Fruit fly (Drosophila melanogaster) whole organism, embryonic: Measurements from ENCODE around the gene CG10738.

ENCODE experiments used
- BEAF-32 ChIP-seq: fragments of 200-800 bp; sonication (Bioruptor generic); optimal IDR thresholded peaks from 3 replicates; lab custom pipeline; 2017; ENCODE audit warnings: missing biosample characterization, missing genetic modification characterization, mild to moderate bottlenecking, moderate library complexity, missing genetic modification reagents
- Blimp-1 ChIP-seq: fragments of 200-800 bp; sonication (Bioruptor generic); optimal IDR thresholded peaks from 3 replicates; lab custom pipeline; 2018; ENCODE audit warnings: missing biosample characterization, missing genetic modification characterization, mild to moderate bottlenecking, moderate library complexity, missing genetic modification reagents
- CG10321 ChIP-seq: fragments of 200-800 bp; sonication (Bioruptor generic); IDR thresholded peaks from 2 replicates; pipeline ENCODE4 v1.3.6; 2022; ENCODE audit warnings: missing biosample characterization, missing genetic modification characterization
- CG11560 ChIP-seq: fragments of 200-800 bp; sonication (Bioruptor generic); IDR thresholded peaks from 3 replicates; pipeline ENCODE4 v1.3.6; 2022; ENCODE audit warnings: missing biosample characterization, missing genetic modification characterization
- CG12659 ChIP-seq: fragments of 200-800 bp; sonication (Bioruptor generic); optimal IDR thresholded peaks from 3 replicates; lab custom pipeline; 2017; ENCODE audit warnings: mild to moderate bottlenecking, missing biosample characterization, missing genetic modification reagents, missing genetic modification characterization
- CG14050 ChIP-seq: fragments of 200-800 bp; sonication (Bioruptor generic); IDR thresholded peaks from 3 replicates; pipeline ENCODE4 v1.3.6; 2022; ENCODE audit warnings: missing biosample characterization, missing genetic modification characterization
- CG15696 ChIP-seq: fragments of 200-800 bp; sonication (Bioruptor generic); optimal IDR thresholded peaks from 2 replicates; lab custom pipeline; 2019; ENCODE audit warnings: missing biosample characterization, mild to moderate bottlenecking, missing genetic modification characterization, moderate library complexity
- CG16779 ChIP-seq: fragments of 200-800 bp; sonication (Bioruptor generic); IDR thresholded peaks from 2 replicates; pipeline ENCODE4 v1.3.6; 2022; ENCODE audit warnings: missing biosample characterization, missing genetic modification characterization
- CG16813 ChIP-seq: fragments of 200-800 bp; sonication (Bioruptor generic); IDR thresholded peaks from 3 replicates; pipeline ENCODE4 v1.3.6; 2022; ENCODE audit warnings: missing biosample characterization, missing genetic modification characterization; ENCODE audit not compliant: partially characterized antibody
- CG17361 ChIP-seq: fragments of 200-800 bp; sonication (Bioruptor generic); IDR thresholded peaks from 3 replicates; pipeline ENCODE4 v1.3.6; 2022; ENCODE audit warnings: missing biosample characterization, missing genetic modification characterization
- CG17912 ChIP-seq: fragments of 200-800 bp; sonication (Bioruptor generic); optimal IDR thresholded peaks from 2 replicates; lab custom pipeline; 2018; ENCODE audit warnings: missing biosample characterization, mild to moderate bottlenecking, missing genetic modification characterization
- CG18476 ChIP-seq: fragments of 200-800 bp; sonication (Bioruptor generic); optimal IDR thresholded peaks from 2 replicates; lab custom pipeline; 2016; ENCODE audit warnings: missing biosample characterization, mild to moderate bottlenecking, missing genetic modification characterization
- CG18599 ChIP-seq: fragments of 200-800 bp; sonication (Bioruptor generic); optimal IDR thresholded peaks from 3 replicates; lab custom pipeline; 2017; ENCODE audit warnings: missing biosample characterization, missing genetic modification characterization, mild to moderate bottlenecking, moderate library complexity, missing genetic modification reagents
- CG2116 ChIP-seq: fragments of 200-800 bp; sonication (Bioruptor generic); optimal IDR thresholded peaks from 3 replicates; lab custom pipeline; 2018; ENCODE audit warnings: missing biosample characterization, mild to moderate bottlenecking, missing genetic modification characterization
- CG4282 ChIP-seq: fragments of 200-800 bp; sonication (Bioruptor generic); optimal IDR thresholded peaks from 2 replicates; lab custom pipeline; 2016; ENCODE audit warnings: missing biosample characterization, missing genetic modification characterization
- CG9215 ChIP-seq: fragments of 200-800 bp; sonication (Bioruptor generic); IDR thresholded peaks from 2 replicates; pipeline ENCODE4 v1.3.6; 2022; ENCODE audit warnings: missing biosample characterization, missing genetic modification characterization
- CG9932 ChIP-seq: fragments of 200-800 bp; sonication (Bioruptor generic); IDR thresholded peaks from 2 replicates; pipeline ENCODE4 v1.3.6; 2022; ENCODE audit warnings: missing biosample characterization, missing genetic modification characterization
- CHES-1-like ChIP-seq: fragments of 200-800 bp; sonication (Bioruptor generic); optimal IDR thresholded peaks from 2 replicates; lab custom pipeline; 2016; ENCODE audit warnings: missing biosample characterization, missing genetic modification characterization
- Dbx ChIP-seq: fragments of 200-800 bp; sonication (Bioruptor generic); IDR thresholded peaks from 3 replicates; pipeline ENCODE4 v1.3.6; 2022; ENCODE audit warnings: missing biosample characterization, missing genetic modification characterization
- E2f2 ChIP-seq: fragments of 200-800 bp; sonication (Bioruptor generic); IDR thresholded peaks from 2 replicates; pipeline ENCODE4 v1.3.6; 2022; ENCODE audit warnings: missing biosample characterization, missing genetic modification characterization
- Ets97D ChIP-seq: fragments of 200-800 bp; sonication (Bioruptor generic); optimal IDR thresholded peaks from 3 replicates; lab custom pipeline; 2016; ENCODE audit warnings: missing biosample characterization, missing genetic modification characterization
- GATAe ChIP-seq: fragments of 200-800 bp; sonication (Bioruptor generic); conservative IDR thresholded peaks from 2 replicates; pipeline ENCODE4 v1.3.6; 2022; ENCODE audit warnings: missing biosample characterization, missing genetic modification characterization
- Hsf ChIP-seq: fragments of 200-800 bp; sonication (Bioruptor generic); optimal IDR thresholded peaks from 3 replicates; lab custom pipeline; 2016; ENCODE audit warnings: missing biosample characterization, missing genetic modification characterization
- MESR4 ChIP-seq: fragments of 200-800 bp; sonication (Bioruptor generic); optimal IDR thresholded peaks from 2 replicates; lab custom pipeline; 2018; ENCODE audit warnings: missing biosample characterization, mild to moderate bottlenecking, missing genetic modification characterization, moderate library complexity
- NK7.1 ChIP-seq: fragments of 200-800 bp; sonication (Bioruptor generic); optimal IDR thresholded peaks from 3 replicates; lab custom pipeline; 2016; ENCODE audit warnings: missing biosample characterization, missing genetic modification characterization
- NfI ChIP-seq: fragments of 200-800 bp; sonication (Bioruptor generic); optimal IDR thresholded peaks from 3 replicates; lab custom pipeline; 2018; ENCODE audit warnings: missing biosample characterization, mild to moderate bottlenecking, missing genetic modification characterization, moderate library complexity
- Opbp ChIP-seq: fragments of 200-800 bp; sonication (Bioruptor generic); IDR thresholded peaks from 3 replicates; pipeline ENCODE4 v1.3.6; 2022; ENCODE audit warnings: missing biosample characterization, missing genetic modification characterization; ENCODE audit not compliant: partially characterized antibody
- Pdp1 ChIP-seq, 2 experiments: fragments of 200-800 bp; sonication (Bioruptor generic); optimal IDR thresholded peaks; 3 replicates each; lab custom pipeline; 2016; ENCODE audit warnings: missing biosample characterization in 2 of 2, missing genetic modification characterization in 2 of 2, mild to moderate bottlenecking in 1 of 2, moderate library complexity in 1 of 2
- Taf1 ChIP-seq: fragments of 200-800 bp; sonication (Bioruptor generic); IDR thresholded peaks from 2 replicates; pipeline ENCODE4 v1.3.6; 2022; ENCODE audit warnings: missing biosample characterization, missing genetic modification characterization
- bigmax ChIP-seq: fragments of 200-800 bp; sonication (Bioruptor generic); optimal IDR thresholded peaks from 2 replicates; lab custom pipeline; 2018; ENCODE audit warnings: missing biosample characterization, mild to moderate bottlenecking, missing genetic modification characterization
- cato ChIP-seq: fragments of 200-800 bp; sonication (Bioruptor generic); optimal IDR thresholded peaks from 2 replicates; lab custom pipeline; 2016; ENCODE audit warnings: missing biosample characterization, missing genetic modification characterization, borderline replicate concordance
- chn ChIP-seq: fragments of 200-800 bp; sonication (Bioruptor generic); optimal IDR thresholded peaks from 2 replicates; lab custom pipeline; 2016; ENCODE audit warnings: missing biosample characterization, missing genetic modification characterization
- emc ChIP-seq: fragments of 200-800 bp; sonication (Bioruptor generic); optimal IDR thresholded peaks from 2 replicates; lab custom pipeline; 2016; ENCODE audit warnings: missing biosample characterization, missing genetic modification characterization
- esg ChIP-seq: fragments of 200-800 bp; sonication (Bioruptor generic); conservative IDR thresholded peaks from 2 replicates; pipeline ENCODE4 v1.3.6; 2022; ENCODE audit warnings: missing biosample characterization, missing genetic modification characterization
- gcm2 ChIP-seq: fragments of 200-800 bp; sonication (Bioruptor generic); optimal IDR thresholded peaks from 2 replicates; lab custom pipeline; 2016; ENCODE audit warnings: missing biosample characterization, missing genetic modification characterization
- h ChIP-seq: fragments of >200 bp; optimal IDR thresholded peaks from 2 replicates; lab custom pipeline; 2017
- hb ChIP-seq: fragments of 200-800 bp; sonication (Bioruptor generic); IDR thresholded peaks from 3 replicates; pipeline ENCODE4 v1.3.6; 2022; ENCODE audit warnings: missing biosample characterization, missing genetic modification characterization; ENCODE audit not compliant: partially characterized antibody
- jigr1 ChIP-seq: fragments of 200-800 bp; sonication (Bioruptor generic); IDR thresholded peaks from 3 replicates; pipeline ENCODE4 v1.3.6; 2022; ENCODE audit warnings: missing biosample characterization, missing genetic modification characterization
- lbe ChIP-seq: fragments of 200-800 bp; sonication (Bioruptor generic); optimal IDR thresholded peaks from 2 replicates; lab custom pipeline; 2016; ENCODE audit warnings: missing biosample characterization, mild to moderate bottlenecking, missing genetic modification characterization
- luna ChIP-seq: fragments of 200-800 bp; sonication (Bioruptor generic); optimal IDR thresholded peaks from 2 replicates; lab custom pipeline; 2016; ENCODE audit warnings: missing biosample characterization, missing genetic modification characterization
- pzg ChIP-seq: fragments of 200-800 bp; sonication (Bioruptor generic); optimal IDR thresholded peaks from 3 replicates; lab custom pipeline; 2018; ENCODE audit warnings: missing biosample characterization, mild to moderate bottlenecking, missing genetic modification characterization, moderate library complexity
- repo ChIP-seq: fragments of 200-800 bp; sonication (Bioruptor generic); optimal IDR thresholded peaks from 2 replicates; lab custom pipeline; 2016; ENCODE audit warnings: missing biosample characterization, missing genetic modification characterization
- ro ChIP-seq: fragments of 200-800 bp; sonication (Bioruptor generic); IDR thresholded peaks from 2 replicates; pipeline ENCODE4 v1.3.6; 2022; ENCODE audit warnings: missing biosample characterization, missing genetic modification characterization
- sc ChIP-seq, 3 experiments: fragments of >200 bp in 2 of 3; fragments of 200-800 bp in 1 of 3; sonication (Bioruptor generic) in 1 of 3; optimal IDR thresholded peaks; 2 replicates in 2 of 3; 3 replicates in 1 of 3; lab custom pipeline; 2017; ENCODE audit warnings: mild to moderate bottlenecking in 1 of 3, missing biosample characterization in 1 of 3, missing genetic modification characterization in 1 of 3, missing genetic modification reagents in 1 of 3
- seq ChIP-seq: fragments of 200-800 bp; sonication (Bioruptor generic); IDR thresholded peaks from 2 replicates; pipeline ENCODE4 v1.3.6; 2022; ENCODE audit warnings: missing biosample characterization, missing genetic modification characterization
- slp2 ChIP-seq: fragments of 200-800 bp; sonication (Bioruptor generic); optimal IDR thresholded peaks from 2 replicates; lab custom pipeline; 2016; ENCODE audit warnings: missing biosample characterization, missing genetic modification characterization
- sob ChIP-seq: fragments of 200-800 bp; sonication (Bioruptor generic); IDR thresholded peaks from 2 replicates; pipeline ENCODE4 v1.3.6; 2022; ENCODE audit warnings: missing biosample characterization, missing genetic modification characterization
- toy ChIP-seq: fragments of 200-800 bp; sonication (Bioruptor generic); IDR thresholded peaks from 2 replicates; pipeline ENCODE4 v1.3.6; 2022; ENCODE audit warnings: missing biosample characterization, missing genetic modification characterization
- ttk ChIP-seq: fragments of 200-800 bp; sonication (Bioruptor generic); IDR thresholded peaks from 2 replicates; pipeline ENCODE4 v2.1.2; 2022; ENCODE audit warnings: missing biosample characterization, missing genetic modification characterization

The CG10738 gene

DNA sequence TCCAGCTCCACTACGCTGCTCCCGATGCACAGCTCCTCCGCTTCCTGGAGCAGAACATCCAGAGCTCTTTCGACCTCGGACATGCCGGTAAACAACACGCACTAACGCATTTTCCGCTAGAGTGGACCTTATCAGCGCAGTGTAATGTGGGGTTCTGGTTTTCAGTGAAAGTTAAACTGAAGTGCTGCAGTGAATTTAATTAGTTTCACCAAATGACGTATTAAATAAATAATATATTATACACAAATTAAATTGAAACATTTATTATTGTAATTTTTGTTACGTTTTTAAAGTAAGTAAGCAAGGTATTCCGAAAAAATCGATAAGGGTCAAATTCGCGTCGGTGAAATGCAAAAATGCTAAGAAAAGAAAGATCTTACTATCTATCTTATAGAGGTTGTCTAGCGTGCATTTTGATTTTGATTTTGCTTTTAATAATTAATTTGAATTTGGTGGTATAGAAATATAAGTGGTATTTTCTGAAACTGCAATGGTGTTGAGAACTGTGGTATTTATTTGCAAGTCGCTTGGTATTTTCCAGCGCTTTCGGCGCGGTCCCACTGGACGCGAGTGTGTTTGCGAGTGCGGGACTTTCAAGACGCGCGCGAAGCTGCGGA lies at the start of gene CG10738, which contains the start of gene JMJD7:
TSS of gene CG10738 (plus strand) at position 594 of the 617 bp plus-strand sequence.
TSS of gene JMJD7 (minus strand) at position 107 of the 617 bp plus-strand sequence.
- TF ChIP-seq sc (optimal IDR thresholded peaks at IDR 0.05; lab: Kevin White, UChicago), result no peak
- no peak for TF ChIP-seq sc (GFP tag; optimal IDR thresholded peaks at IDR 0.05; lab: Kevin White, UChicago)
- peak; percentile 15 for TF ChIP-seq MESR4 (GFP tag; lab: Kevin White, UChicago)
- TF ChIP-seq CG9215 (GFP tag; lab: Robert Waterston, UW), result peak; percentile 61
- TF ChIP-seq NK7.1 (GFP tag; lab: Kevin White, UChicago), result no peak
- no peak for TF ChIP-seq h (lab: Kevin White, UChicago)
- no peak for TF ChIP-seq CG4282 (GFP tag; lab: Kevin White, UChicago)
- TF ChIP-seq CG15696 (tag; lab: Kevin White, UChicago), result peak; percentile 22
- TF ChIP-seq CG16779 (GFP tag; lab: Robert Waterston, UW), result peak; percentile 51; the same call in 1 of the 2 replicates
- peak; percentile 42; the same call in 1 of the 3 replicates for TF ChIP-seq CG17361 (GFP tag; lab: Robert Waterston, UW)
- TF ChIP-seq lbe (GFP tag; lab: Kevin White, UChicago), result peak; percentile 26
- TF ChIP-seq CG18599 (GFP tag; lab: Kevin White, UChicago), result peak; percentile 87
- peak; percentile 90 for TF ChIP-seq E2f2 (GFP tag; lab: Robert Waterston, UW)
- no peak for TF ChIP-seq emc (GFP tag; lab: Kevin White, UChicago)
- TF ChIP-seq Opbp, result 0 out of 3 replicates have a peak, but pooled peaks have one; percentile 35
- TF ChIP-seq CG14050 (GFP tag; lab: Robert Waterston, UW), result peak; percentile 63; the same call in 2 of the 3 replicates
- TF ChIP-seq ttk (GFP tag; lab: Robert Waterston, UW), result no peak; the same call in 1 of the 2 replicates
- TF ChIP-seq cato (GFP tag; lab: Kevin White, UChicago), result no peak
- TF ChIP-seq gcm2 (GFP tag; lab: Kevin White, UChicago), result no peak
- no peak for TF ChIP-seq luna (GFP tag; lab: Kevin White, UChicago)
- peak; percentile 54; the same call in 1 of the 2 replicates for TF ChIP-seq Taf1 (GFP tag; lab: Robert Waterston, UW)
- TF ChIP-seq seq (GFP tag; lab: Robert Waterston, UW), result peak; percentile 36; the same call in 1 of the 2 replicates
- TF ChIP-seq NfI (GFP tag; lab: Kevin White, UChicago), result peak; percentile 37
- no peak for TF ChIP-seq CG17912 (GFP tag; lab: Kevin White, UChicago)
- peak; percentile 51 for TF ChIP-seq CG18476 (GFP tag; lab: Kevin White, UChicago)
- TF ChIP-seq slp2, result no peak
- peak; percentile 64 for TF ChIP-seq pzg (GFP tag; lab: Kevin White, UChicago)
- no peak for TF ChIP-seq CG11560
- TF ChIP-seq BEAF-32, result peak; percentile 5
- TF ChIP-seq jigr1 (GFP tag; lab: Robert Waterston, UW), result no peak
- TF ChIP-seq hb (GFP tag; lab: Robert Waterston, UW), result no peak
- TF ChIP-seq esg (GFP tag; lab: Robert Waterston, UW), result peak; percentile 72
- peak; percentile 23 for TF ChIP-seq CG2116 (GFP tag; lab: Kevin White, UChicago)
- peak; percentile 16 for TF ChIP-seq Ets97D (GFP tag; lab: Kevin White, UChicago)
- TF ChIP-seq CG10321 (GFP tag; lab: Robert Waterston, UW), result no peak
- TF ChIP-seq Blimp-1 (GFP tag; lab: Kevin White, UChicago), result peak; percentile 80
- TF ChIP-seq ro (GFP tag; lab: Robert Waterston, UW), result 0 out of 2 replicates have a peak, but pooled peaks have one; percentile 16
- no peak for TF ChIP-seq CG16813 (GFP tag; lab: Robert Waterston, UW)
- peak; percentile 79 for TF ChIP-seq sob (GFP tag; lab: Robert Waterston, UW)
- no peak for TF ChIP-seq CHES-1-like (GFP tag; lab: Kevin White, UChicago)
- no peak for TF ChIP-seq bigmax (GFP tag; lab: Kevin White, UChicago)
- TF ChIP-seq CG9932 (GFP tag; lab: Robert Waterston, UW), result peak; percentile 87
- peak; percentile 76; the same call in 2 of the 3 replicates for TF ChIP-seq Dbx (GFP tag; lab: Robert Waterston, UW)
- peak; percentile 25; the same call in 1 of the 2 replicates for TF ChIP-seq toy (GFP tag; lab: Robert Waterston, UW)
- peak; percentile 27 for TF ChIP-seq Hsf (GFP tag; lab: Kevin White, UChicago)
- 0 out of 2 replicates have a peak, but pooled peaks have one; percentile 12 for TF ChIP-seq GATAe (GFP tag; lab: Robert Waterston, UW)
- peak; percentile 49 for TF ChIP-seq repo (GFP tag; lab: Kevin White, UChicago)
- TF ChIP-seq CG12659 (GFP tag; lab: Kevin White, UChicago), result peak; percentile 18
- TF ChIP-seq chn (GFP tag; lab: Kevin White, UChicago), result no peak
- no peak for TF ChIP-seq Pdp1 (GFP tag; optimal IDR thresholded peaks at IDR 0.05; lab: Kevin White, UChicago)
